Fruit fly (Drosophila melanogaster) whole organism, embryonic: ENCODE data around the gene CG42820.
A peak's percentile ranks its signal among the peaks of the same experiment; 100 is the strongest.

Experiments
- Adf1 ChIP-seq: fragments of 200-800 bp; sonication (Bioruptor generic); IDR thresholded peaks from 2 replicates; pipeline ENCODE4 v1.3.6; 2022; ENCODE audit warnings: missing biosample characterization, missing genetic modification characterization
- Atf6 ChIP-seq: fragments of 200-800 bp; sonication (Bioruptor generic); IDR thresholded peaks from 2 replicates; pipeline ENCODE4 v1.3.6; 2022; ENCODE audit warnings: missing biosample characterization, missing genetic modification characterization
- BEAF-32 ChIP-seq: fragments of 200-800 bp; sonication (Bioruptor generic); optimal IDR thresholded peaks from 3 replicates; lab custom pipeline; 2017; ENCODE audit warnings: missing biosample characterization, missing genetic modification characterization, mild to moderate bottlenecking, moderate library complexity, missing genetic modification reagents
- CG10431 ChIP-seq: fragments of 200-800 bp; sonication (Bioruptor generic); optimal IDR thresholded peaks from 3 replicates; lab custom pipeline; 2018; ENCODE audit warnings: missing biosample characterization, mild to moderate bottlenecking, missing genetic modification characterization
- CG11093 ChIP-seq: fragments of 200-800 bp; sonication (Bioruptor generic); IDR thresholded peaks from 3 replicates; pipeline ENCODE4 v1.3.6; 2022; ENCODE audit warnings: missing biosample characterization, missing genetic modification characterization
- CG11504 ChIP-seq: fragments of 200-800 bp; sonication (Bioruptor generic); optimal IDR thresholded peaks from 3 replicates; lab custom pipeline; 2019; ENCODE audit warnings: missing biosample characterization, mild to moderate bottlenecking, missing genetic modification characterization, moderate library complexity
- CG12769 ChIP-seq: fragments of 200-800 bp; sonication (Bioruptor generic); optimal IDR thresholded peaks from 2 replicates; lab custom pipeline; 2019; ENCODE audit warnings: missing biosample characterization, mild to moderate bottlenecking, missing genetic modification characterization, moderate library complexity
- CG13775 ChIP-seq: fragments of 200-800 bp; sonication (Bioruptor generic); optimal IDR thresholded peaks from 3 replicates; lab custom pipeline; 2017; ENCODE audit warnings: missing biosample characterization, mild to moderate bottlenecking, missing genetic modification characterization
- CG14050 ChIP-seq: fragments of 200-800 bp; sonication (Bioruptor generic); IDR thresholded peaks from 3 replicates; pipeline ENCODE4 v1.3.6; 2022; ENCODE audit warnings: missing biosample characterization, missing genetic modification characterization
- CG14441 ChIP-seq: fragments of 200-800 bp; sonication (Bioruptor generic); IDR thresholded peaks from 2 replicates; pipeline ENCODE4 v1.3.6; 2022; ENCODE audit warnings: missing biosample characterization, missing genetic modification characterization
- CG14710 ChIP-seq: fragments of 200-800 bp; sonication (Bioruptor generic); optimal IDR thresholded peaks from 3 replicates; lab custom pipeline; 2019; ENCODE audit warnings: missing biosample characterization, mild to moderate bottlenecking, missing genetic modification characterization, moderate library complexity
- CG15011 ChIP-seq: fragments of 200-800 bp; sonication (Bioruptor generic); optimal IDR thresholded peaks from 3 replicates; lab custom pipeline; 2018; ENCODE audit warnings: missing biosample characterization, mild to moderate bottlenecking, missing genetic modification characterization
- CG15269 ChIP-seq: fragments of 200-800 bp; sonication (Bioruptor generic); optimal IDR thresholded peaks from 2 replicates; lab custom pipeline; 2018; ENCODE audit warnings: missing biosample characterization, mild to moderate bottlenecking, missing genetic modification characterization, moderate library complexity
- CG17328 ChIP-seq: fragments of 200-800 bp; sonication (Bioruptor generic); IDR thresholded peaks from 2 replicates; pipeline ENCODE4 v1.3.6; 2022; ENCODE audit warnings: missing biosample characterization, missing genetic modification characterization
- CG17361 ChIP-seq: fragments of 200-800 bp; sonication (Bioruptor generic); IDR thresholded peaks from 3 replicates; pipeline ENCODE4 v1.3.6; 2022; ENCODE audit warnings: missing biosample characterization, missing genetic modification characterization
- CG1832 ChIP-seq: fragments of 200-800 bp; sonication (Bioruptor generic); optimal IDR thresholded peaks from 2 replicates; lab custom pipeline; 2017; ENCODE audit warnings: missing biosample characterization, mild to moderate bottlenecking, missing genetic modification characterization, inconsistent platforms
- CG34376 ChIP-seq: fragments of 200-800 bp; sonication (Bioruptor generic); optimal IDR thresholded peaks from 2 replicates; lab custom pipeline; 2018; ENCODE audit warnings: missing biosample characterization, mild to moderate bottlenecking, missing genetic modification characterization
- CG4707 ChIP-seq: fragments of 200-800 bp; sonication (Bioruptor generic); optimal IDR thresholded peaks from 2 replicates; lab custom pipeline; 2018; ENCODE audit warnings: missing biosample characterization, mild to moderate bottlenecking, missing genetic modification characterization, moderate library complexity
- CG5180 ChIP-seq: fragments of 200-800 bp; sonication (Bioruptor generic); optimal IDR thresholded peaks from 3 replicates; lab custom pipeline; 2017; ENCODE audit warnings: missing biosample characterization, missing genetic modification characterization, mild to moderate bottlenecking, moderate library complexity, missing genetic modification reagents
- CG6654 ChIP-seq: fragments of 200-800 bp; sonication (Bioruptor generic); optimal IDR thresholded peaks from 2 replicates; lab custom pipeline; 2017; ENCODE audit warnings: missing biosample characterization, mild to moderate bottlenecking, missing genetic modification characterization
- CG8924 ChIP-seq: fragments of 200-800 bp; optimal IDR thresholded peaks from 3 replicates; lab custom pipeline; 2019; ENCODE audit warnings: missing biosample characterization, mild to moderate bottlenecking, missing genetic modification characterization, moderate library complexity
- D19B ChIP-seq: fragments of 200-800 bp; sonication (Bioruptor generic); optimal IDR thresholded peaks from 2 replicates; lab custom pipeline; 2017; ENCODE audit warnings: missing biosample characterization, mild to moderate bottlenecking, missing genetic modification characterization
- Dip2 ChIP-seq: fragments of 200-800 bp; sonication (Bioruptor generic); IDR thresholded peaks from 2 replicates; pipeline ENCODE4 v1.3.6; 2022; ENCODE audit warnings: missing biosample characterization, missing genetic modification characterization
- H15 ChIP-seq: fragments of 200-800 bp; sonication (Bioruptor generic); IDR thresholded peaks from 3 replicates; pipeline ENCODE4 v1.3.6; 2022; ENCODE audit warnings: missing biosample characterization, missing genetic modification characterization
- HmgD ChIP-seq: fragments of 200-800 bp; sonication (Bioruptor generic); optimal IDR thresholded peaks from 3 replicates; lab custom pipeline; 2016; ENCODE audit warnings: missing biosample characterization, missing genetic modification characterization
- Opbp ChIP-seq: fragments of 200-800 bp; sonication (Bioruptor generic); IDR thresholded peaks from 3 replicates; pipeline ENCODE4 v1.3.6; 2022; ENCODE audit warnings: missing biosample characterization, missing genetic modification characterization; ENCODE audit not compliant: partially characterized antibody
- Scr ChIP-seq: fragments of 200-800 bp; sonication (Bioruptor generic); IDR thresholded peaks from 2 replicates; pipeline ENCODE4 v1.3.6; 2022; ENCODE audit warnings: missing biosample characterization, missing genetic modification characterization; ENCODE audit not compliant: partially characterized antibody
- Usf ChIP-seq: fragments of 200-800 bp; sonication (Bioruptor generic); optimal IDR thresholded peaks from 2 replicates; lab custom pipeline; 2017; ENCODE audit warnings: missing genotype, missing biosample characterization, missing genetic modification characterization
- al ChIP-seq: fragments of 200-800 bp; sonication (Bioruptor generic); IDR thresholded peaks from 2 replicates; pipeline ENCODE4 v1.3.6; 2022; ENCODE audit warnings: missing biosample characterization, missing genetic modification characterization
- cato ChIP-seq: fragments of 200-800 bp; sonication (Bioruptor generic); optimal IDR thresholded peaks from 2 replicates; lab custom pipeline; 2016; ENCODE audit warnings: missing biosample characterization, missing genetic modification characterization, borderline replicate concordance
- caup ChIP-seq: fragments of 200-800 bp; sonication (Bioruptor generic); optimal IDR thresholded peaks from 3 replicates; lab custom pipeline; 2017; ENCODE audit warnings: missing biosample characterization, mild to moderate bottlenecking, missing genetic modification characterization, moderate library complexity; ENCODE audit not compliant: severe bottlenecking
- disco-r ChIP-seq: fragments of 200-800 bp; sonication (Bioruptor generic); optimal IDR thresholded peaks from 2 replicates; lab custom pipeline; 2016; ENCODE audit warnings: missing biosample characterization, missing genetic modification characterization
- dpn ChIP-seq, 2 experiments: fragments of 200-800 bp; sonication (Bioruptor generic); optimal IDR thresholded peaks; 3 replicates each; lab custom pipeline; 2016; ENCODE audit warnings: missing biosample characterization in 2 of 2, missing genetic modification characterization in 2 of 2
- jumu ChIP-seq: fragments of 200-800 bp; sonication (Bioruptor generic); optimal IDR thresholded peaks from 3 replicates; lab custom pipeline; 2016; ENCODE audit warnings: missing biosample characterization, missing genetic modification characterization
- kni ChIP-seq: fragments of 200-800 bp; sonication (Bioruptor generic); optimal IDR thresholded peaks from 3 replicates; lab custom pipeline; 2017; ENCODE audit warnings: mild to moderate bottlenecking, missing biosample characterization, missing genetic modification reagents, missing genetic modification characterization
- nmo ChIP-seq: fragments of 200-800 bp; sonication (Bioruptor generic); optimal IDR thresholded peaks from 2 replicates; lab custom pipeline; 2018; ENCODE audit warnings: missing biosample characterization, mild to moderate bottlenecking, missing genetic modification characterization, moderate library complexity
- nom ChIP-seq: fragments of 200-800 bp; sonication (Bioruptor generic); optimal IDR thresholded peaks from 2 replicates; lab custom pipeline; 2017; ENCODE audit warnings: missing biosample characterization, missing genetic modification characterization, mild to moderate bottlenecking, moderate library complexity, missing genetic modification reagents
- onecut ChIP-seq: fragments of 200-800 bp; sonication (Bioruptor generic); IDR thresholded peaks from 2 replicates; pipeline ENCODE4 v1.3.6; 2022; ENCODE audit warnings: missing biosample characterization, missing genetic modification characterization
- pum ChIP-seq: fragments of 200-800 bp; sonication (Bioruptor generic); optimal IDR thresholded peaks from 2 replicates; lab custom pipeline; 2016; ENCODE audit warnings: missing biosample characterization, missing genetic modification characterization
- schlank ChIP-seq: fragments of 200-800 bp; sonication (Bioruptor generic); optimal IDR thresholded peaks from 2 replicates; lab custom pipeline; 2018; ENCODE audit warnings: missing biosample characterization, mild to moderate bottlenecking, missing genetic modification characterization
- slbo ChIP-seq: fragments of 200-800 bp; sonication (Bioruptor generic); IDR thresholded peaks from 2 replicates; pipeline ENCODE4 v1.3.6; 2022; ENCODE audit warnings: missing biosample characterization, missing genetic modification characterization
- sna ChIP-seq: fragments of 200-800 bp; sonication (Bioruptor generic); IDR thresholded peaks from 2 replicates; pipeline ENCODE4 v1.3.6; 2022; ENCODE audit warnings: missing biosample characterization, missing genetic modification characterization; ENCODE audit not compliant: partially characterized antibody
- sob ChIP-seq: fragments of 200-800 bp; sonication (Bioruptor generic); IDR thresholded peaks from 2 replicates; pipeline ENCODE4 v1.3.6; 2022; ENCODE audit warnings: missing biosample characterization, missing genetic modification characterization
- stwl ChIP-seq: fragments of 200-800 bp; sonication (Bioruptor generic); optimal IDR thresholded peaks from 3 replicates; lab custom pipeline; 2018; ENCODE audit warnings: missing biosample characterization, mild to moderate bottlenecking, missing genetic modification characterization, moderate library complexity
- tap ChIP-seq: fragments of 200-800 bp; optimal IDR thresholded peaks from 3 replicates; lab custom pipeline; 2019; ENCODE audit warnings: missing biosample characterization, mild to moderate bottlenecking, missing genetic modification characterization, moderate library complexity
- trh ChIP-seq: fragments of 200-800 bp; sonication (Bioruptor generic); optimal IDR thresholded peaks from 2 replicates; lab custom pipeline; 2016; ENCODE audit warnings: missing biosample characterization, missing genetic modification characterization
- unpg ChIP-seq: fragments of 200-800 bp; sonication (Bioruptor generic); optimal IDR thresholded peaks from 3 replicates; lab custom pipeline; 2018; ENCODE audit warnings: missing biosample characterization, mild to moderate bottlenecking, missing genetic modification characterization, moderate library complexity

The CG42820 gene

dm6 chr2L:8365701-8366643, 26.2 kb downstream of the CG42820 start, which contains the start of gene Pp2A-29B (continued):
- TF ChIP-seq cato (no peak), caup (GFP tag; lab: Kevin White, UChicago) (no peak), Opbp (GFP tag; lab: Robert Waterston, UW) (peak; percentile 96), kni (GFP tag; lab: Kevin White, UChicago) (peak; percentile 55), CG14050 (GFP tag; lab: Robert Waterston, UW) (no peak), CG14441 (no peak; the same call in 1 of the 2 replicates), CG8924 (tag; lab: Kevin White, UChicago) (peak; percentile 42), HmgD (no peak), D19B (GFP tag; lab: Kevin White, UChicago) (no peak), pum (GFP tag; lab: Kevin White, UChicago) (no peak), al (GFP tag; lab: Robert Waterston, UW) (no peak), Adf1 (GFP tag; lab: Robert Waterston, UW) (no peak), onecut (GFP tag; lab: Robert Waterston, UW) (no peak), nmo (GFP tag; lab: Kevin White, UChicago) (peak; percentile 78), dpn (GFP tag; optimal IDR thresholded peaks at IDR 0.05; lab: Kevin White, UChicago) (peak in 1 of 2 experiments; percentile 17), schlank (tag; lab: Kevin White, UChicago) (no peak), CG13775 (GFP tag; lab: Kevin White, UChicago) (peak; percentile 40), CG15269 (tag; lab: Kevin White, UChicago) (peak; percentile 9), unpg (GFP tag; lab: Kevin White, UChicago) (no peak), CG12769 (no peak), Atf6 (GFP tag; lab: Robert Waterston, UW) (no peak), disco-r (no peak), stwl (tag; lab: Kevin White, UChicago) (peak; percentile 51), jumu (GFP tag; lab: Kevin White, UChicago) (no peak), Scr (GFP tag; lab: Robert Waterston, UW) (peak; percentile 99), Usf (GFP tag; lab: Kevin White, UChicago) (no peak), Dip2 (GFP tag; lab: Robert Waterston, UW) (no peak), nom (GFP tag; lab: Kevin White, UChicago) (no peak), tap (tag; lab: Kevin White, UChicago) (no peak), CG17328 (GFP tag; lab: Robert Waterston, UW) (no peak), sob (GFP tag; lab: Robert Waterston, UW) (0 out of 2 replicates have a peak, but pooled peaks have one; percentile 30), CG1832 (GFP tag; lab: Kevin White, UChicago) (no peak), sna (GFP tag; lab: Robert Waterston, UW) (peak; percentile 99), CG14710 (tag; lab: Kevin White, UChicago) (peak; percentile 83), CG4707 (GFP tag; lab: Kevin White, UChicago) (no peak), CG10431 (GFP tag; lab: Kevin White, UChicago) (no peak), CG15011 (GFP tag; lab: Kevin White, UChicago) (no peak), trh (GFP tag; lab: Kevin White, UChicago) (no peak), H15 (no peak), CG11504 (tag; lab: Kevin White, UChicago) (peak; percentile 56), CG17361 (GFP tag; lab: Robert Waterston, UW) (peak; percentile 67; the same call in 2 of the 3 replicates), CG11093 (no peak), CG6654 (no peak), slbo (GFP tag; lab: Robert Waterston, UW) (peak; percentile 56; the same call in 1 of the 2 replicates), CG5180 (GFP tag; lab: Kevin White, UChicago) (no peak), CG34376 (GFP tag; lab: Kevin White, UChicago) (peak; percentile 21), BEAF-32 (GFP tag; lab: Kevin White, UChicago) (peak; percentile 100)
